Fruit fly (Drosophila melanogaster): ENCODE data around the gene fal.

- TF ChIP-seq CG10669 (GFP tag; optimal IDR thresholded peaks at IDR 0.05) (no peak), Lpt (GFP tag; optimal IDR thresholded peaks at IDR 0.05) (no peak), net (GFP tag; optimal IDR thresholded peaks at IDR 0.05) (no peak), svp (GFP tag) (peak; percentile 52), CG3919 (GFP tag; optimal IDR thresholded peaks at IDR 0.05) (no peak), Eip78C (GFP tag) (no peak), CG10631 (GFP tag; optimal IDR thresholded peaks at IDR 0.05) (no peak), Hr38 (GFP tag; optimal IDR thresholded peaks at IDR 0.05) (no peak), lz (GFP tag; optimal IDR thresholded peaks at IDR 0.05) (no peak), CG16779 (tag; optimal IDR thresholded peaks at IDR 0.05) (no peak), Sox102F (GFP tag; optimal IDR thresholded peaks at IDR 0.05) (no peak), CG8632 (GFP tag; optimal IDR thresholded peaks at IDR 0.05) (no peak), CG6808 (GFP tag; optimal IDR thresholded peaks at IDR 0.05) (no peak), salr (GFP tag; optimal IDR thresholded peaks at IDR 0.05) (no peak)
These were observed 5.0 kb upstream of the fal start for dm6 chr3L:19289411-19289810.
